Worm (Caenorhabditis elegans) whole organism, late embryonic: ENCODE measurements around the gene Y66C5A.2.
A peak's percentile ranks its signal among the peaks of the same experiment; 100 is the strongest.

Source experiments
- T23F11.4 ChIP-seq: fragments of 200-800 bp; sonication (Bioruptor generic); optimal IDR thresholded peaks from 2 replicates; lab custom pipeline; 2018; ENCODE audit warnings: mild to moderate bottlenecking, missing genetic modification characterization, missing compliant biosample characterization
- dve-1 ChIP-seq: sonication (generic microtip); optimal IDR thresholded peaks from 2 replicates; lab custom pipeline; 2017; ENCODE audit warnings: antibody characterized with exemption, mild to moderate bottlenecking, missing genetic modification characterization, missing compliant biosample characterization
- lin-11 ChIP-seq: fragments of 200-800 bp; sonication (Bioruptor generic); optimal IDR thresholded peaks from 2 replicates; lab custom pipeline; 2018; ENCODE audit warnings: mild to moderate bottlenecking, missing genetic modification characterization, missing compliant biosample characterization
- nfya-1 ChIP-seq: sonication (generic microtip); optimal IDR thresholded peaks from 2 replicates; lab custom pipeline; 2017; ENCODE audit warnings: missing genetic modification characterization, mild to moderate bottlenecking, missing compliant biosample characterization, antibody characterized with exemption, moderate library complexity
- nhr-11 ChIP-seq: fragments of 150-350 bp; optimal IDR thresholded peaks from 2 replicates; lab custom pipeline; 2014; ENCODE audit warnings: missing biosample characterization, missing genetic modification characterization
- odd-2 ChIP-seq: sonication (generic microtip); optimal IDR thresholded peaks from 2 replicates; lab custom pipeline; 2017; ENCODE audit warnings: antibody characterized with exemption, mild to moderate bottlenecking, missing genetic modification characterization, missing compliant biosample characterization
- pat-9 ChIP-seq: fragments of 200-800 bp; sonication (Bioruptor generic); optimal IDR thresholded peaks from 2 replicates; lab custom pipeline; 2018; ENCODE audit warnings: mild to moderate bottlenecking, missing genetic modification characterization, moderate library complexity, missing compliant biosample characterization
- tbx-2 ChIP-seq: sonication (generic microtip); optimal IDR thresholded peaks from 2 replicates; lab custom pipeline; 2016; ENCODE audit warnings: missing genetic modification characterization, missing compliant biosample characterization

DNA sequence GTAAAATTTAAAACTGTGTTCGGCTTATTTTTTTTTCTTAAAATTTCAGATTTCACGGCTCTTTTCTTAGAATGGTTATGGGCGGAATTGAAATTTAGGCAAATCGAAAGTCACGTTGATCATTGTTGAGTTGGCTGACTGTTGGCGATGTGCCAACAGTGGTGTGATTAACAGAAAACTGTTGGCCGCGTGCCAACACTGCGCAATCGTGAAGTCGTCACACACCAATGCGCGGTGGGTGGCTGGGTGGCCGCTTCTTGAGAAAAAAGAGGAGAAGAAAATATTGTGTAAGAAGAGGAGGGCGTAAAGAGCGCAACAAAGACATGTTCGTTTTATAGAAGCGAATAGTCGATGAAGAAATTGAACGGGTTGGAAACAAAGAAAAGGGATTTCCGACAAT, 30.6 kb downstream of the Y66C5A.2 start:
- TF ChIP-seq T23F11.4, result no peak
- TF ChIP-seq nhr-11 (tag; lab: Kevin White, UChicago), result no peak
- TF ChIP-seq nfya-1 (tag; lab: Kevin White, UChicago), result peak; percentile 16
- no peak for TF ChIP-seq tbx-2
- no peak for TF ChIP-seq odd-2 (tag; lab: Kevin White, UChicago)
- no peak for TF ChIP-seq pat-9 (tag; lab: Kevin White, UChicago)
- TF ChIP-seq lin-11 (tag; lab: Kevin White, UChicago), result no peak
- TF ChIP-seq dve-1 (tag; lab: Kevin White, UChicago), result no peak
